Fruit fly (Drosophila melanogaster) whole organism, embryonic: ENCODE results near the gene Cyp310a1.

Experiments used
- CG11695 ChIP-seq: fragments of 200-800 bp; sonication (Bioruptor generic); IDR thresholded peaks from 3 replicates; pipeline ENCODE4 v1.3.6; 2022; ENCODE audit warnings: missing biosample characterization, missing genetic modification characterization
- CG15696 ChIP-seq: fragments of 200-800 bp; sonication (Bioruptor generic); optimal IDR thresholded peaks from 2 replicates; lab custom pipeline; 2019; ENCODE audit warnings: missing biosample characterization, mild to moderate bottlenecking, missing genetic modification characterization, moderate library complexity
- CG17186 ChIP-seq: fragments of 200-800 bp; sonication (Bioruptor generic); optimal IDR thresholded peaks from 3 replicates; lab custom pipeline; 2017; ENCODE audit warnings: missing biosample characterization, missing genetic modification reagents, missing genetic modification characterization
- D ChIP-seq, 2 experiments: fragments of 200-800 bp in 1 of 2; fragments of >200 bp in 1 of 2; sonication (Bioruptor generic) in 1 of 2; optimal IDR thresholded peaks; 2 replicates in 1 of 2; 3 replicates in 1 of 2; lab custom pipeline; 2017; ENCODE audit warnings: mild to moderate bottlenecking in 1 of 2, missing biosample characterization in 1 of 2, missing genetic modification characterization in 1 of 2, missing genetic modification reagents in 1 of 2
- D19A ChIP-seq: fragments of 200-800 bp; optimal IDR thresholded peaks from 3 replicates; lab custom pipeline; 2019; ENCODE audit warnings: missing biosample characterization, mild to moderate bottlenecking, missing genetic modification characterization, moderate library complexity
- Kr ChIP-seq: fragments of 200-800 bp; sonication (Bioruptor generic); optimal IDR thresholded peaks from 2 replicates; lab custom pipeline; 2017; ENCODE audit warnings: missing biosample characterization, mild to moderate bottlenecking, missing genetic modification characterization
- Opbp ChIP-seq: fragments of 200-800 bp; sonication (Bioruptor generic); IDR thresholded peaks from 3 replicates; pipeline ENCODE4 v1.3.6; 2022; ENCODE audit warnings: missing biosample characterization, missing genetic modification characterization; ENCODE audit not compliant: partially characterized antibody
- Rx ChIP-seq: fragments of 200-800 bp; sonication (Bioruptor generic); IDR thresholded peaks from 2 replicates; pipeline ENCODE4 v1.3.6; 2022; ENCODE audit warnings: missing biosample characterization, missing genetic modification characterization
- chm ChIP-seq: fragments of 200-800 bp; sonication (Bioruptor generic); IDR thresholded peaks from 2 replicates; pipeline ENCODE4 v1.3.6; 2022; ENCODE audit warnings: missing biosample characterization, missing genetic modification characterization
- dimm ChIP-seq: fragments of 200-800 bp; sonication (Bioruptor generic); IDR thresholded peaks from 2 replicates; pipeline ENCODE4 v1.3.6; 2022; ENCODE audit warnings: missing biosample characterization, missing genetic modification characterization
- p53 ChIP-seq: fragments of 200-800 bp; sonication (Bioruptor generic); optimal IDR thresholded peaks from 2 replicates; lab custom pipeline; 2016; ENCODE audit warnings: missing biosample characterization, missing genetic modification characterization
- sc ChIP-seq, 3 experiments: fragments of >200 bp in 2 of 3; fragments of 200-800 bp in 1 of 3; sonication (Bioruptor generic) in 1 of 3; optimal IDR thresholded peaks; 2 replicates in 2 of 3; 3 replicates in 1 of 3; lab custom pipeline; 2017; ENCODE audit warnings: mild to moderate bottlenecking in 1 of 3, missing biosample characterization in 1 of 3, missing genetic modification characterization in 1 of 3, missing genetic modification reagents in 1 of 3

DNA sequence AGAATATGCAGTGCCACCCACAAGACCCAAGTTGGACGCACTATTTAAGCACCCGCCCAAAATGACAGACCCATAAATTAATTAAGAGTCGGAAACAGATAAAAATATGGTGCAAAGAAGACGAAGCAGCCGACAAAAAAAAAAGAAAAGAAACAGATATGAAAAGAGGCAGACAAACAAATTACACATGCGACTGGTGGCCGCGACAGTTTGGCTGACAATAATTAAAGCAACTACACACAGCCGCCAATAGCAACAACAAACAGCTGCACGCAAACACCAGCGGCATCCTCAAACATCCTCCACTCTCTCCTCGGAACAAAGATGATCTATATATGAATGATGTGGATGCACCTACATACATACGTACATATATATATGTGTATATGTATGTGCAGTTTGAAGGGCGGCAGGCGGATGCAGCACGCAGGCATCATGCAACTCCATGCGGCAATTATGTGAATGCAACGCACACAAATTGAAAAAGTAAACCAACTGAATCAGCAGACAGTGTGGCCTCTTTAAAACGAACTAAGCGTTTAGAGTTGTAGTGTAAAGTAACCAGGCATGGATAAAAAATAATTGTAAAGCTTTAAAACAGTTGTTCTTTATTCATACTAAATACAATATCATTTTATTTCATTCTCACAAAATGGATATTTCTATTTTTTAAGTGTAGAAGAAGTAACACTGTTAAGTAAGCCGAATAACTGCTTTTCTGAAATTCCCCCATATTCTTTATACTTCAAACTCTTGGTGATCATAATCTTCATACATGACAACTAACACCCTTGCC is 4.8 kb downstream of the Cyp310a1 start:
- TF ChIP-seq Kr (GFP tag; lab: Kevin White, UChicago) (no peak), CG15696 (tag; lab: Kevin White, UChicago) (no peak), D19A (peak; percentile 28), CG17186 (GFP tag; lab: Kevin White, UChicago) (no peak), CG11695 (GFP tag; lab: Robert Waterston, UW) (no peak), D (optimal IDR thresholded peaks at IDR 0.05; lab: Kevin White, UChicago) (no peak), D (GFP tag; optimal IDR thresholded peaks at IDR 0.05; lab: Kevin White, UChicago) (no peak), sc (optimal IDR thresholded peaks at IDR 0.05; lab: Kevin White, UChicago) (no peak), sc (GFP tag; optimal IDR thresholded peaks at IDR 0.05; lab: Kevin White, UChicago) (peak; percentile 7), dimm (GFP tag; lab: Robert Waterston, UW) (0 out of 2 replicates have a peak, but pooled peaks have one; percentile 4), chm (GFP tag; lab: Robert Waterston, UW) (no peak), Opbp (GFP tag; lab: Robert Waterston, UW) (no peak), Rx (no peak), p53 (no peak)
